Worm (Caenorhabditis elegans) whole organism, L4/young adult: ENCODE measurements around the gene C44H9.5.

ENCODE experiments used
- W03F9.2 ChIP-seq: fragments of 150-350 bp; optimal IDR thresholded peaks from 2 replicates; lab custom pipeline; 2014; ENCODE audit warnings: missing biosample characterization, missing genetic modification characterization
- dao-5 ChIP-seq: sonication (generic microtip); optimal IDR thresholded peaks from 2 replicates; lab custom pipeline; 2016; ENCODE audit warnings: missing genotype, missing genetic modification characterization, moderate library complexity, missing compliant biosample characterization

- TF ChIP-seq W03F9.2 (tag; lab: Kevin White, UChicago) = no peak
- no peak for TF ChIP-seq dao-5 (tag; lab: Kevin White, UChicago)
Measured at ce11 chrV:12871753-12872152, 22.1 kb upstream of the C44H9.5 start, which contains the start of gene bus-19.
